Worm (Caenorhabditis elegans) whole organism, L1 larva: Measurements from ENCODE around the gene C54E10.6.

Source experiments
- alr-1 ChIP-seq: fragments of 200-800 bp; sonication (Bioruptor generic); optimal IDR thresholded peaks from 2 replicates; lab custom pipeline; 2018; ENCODE audit warnings: borderline replicate concordance, mild to moderate bottlenecking, missing genetic modification characterization, missing compliant biosample characterization
- ceh-82 ChIP-seq, 3 experiments: fragments of 150-350 bp in 1 of 3; sonication (generic microtip) in 2 of 3; optimal IDR thresholded peaks; 2 replicates each; lab custom pipeline; 2014 to 2017; ENCODE audit warnings: missing biosample characterization in 3 of 3, missing genetic modification characterization in 3 of 3
- egl-27 ChIP-seq, 2 experiments: fragments of 150-350 bp in 1 of 2; sonication (generic microtip); optimal IDR thresholded peaks; 3 replicates each; lab custom pipeline; 2017 to 2018; ENCODE audit warnings: missing biosample characterization in 2 of 2, missing genetic modification characterization in 2 of 2, missing genetic modification reagents in 2 of 2
- lin-13 ChIP-seq: fragments of 150-350 bp; optimal IDR thresholded peaks from 2 replicates; lab custom pipeline; 2014; ENCODE audit warnings: missing biosample characterization, missing genetic modification reagents, missing genetic modification characterization
- lsy-2 ChIP-seq, 2 experiments: fragments of 150-350 bp; optimal IDR thresholded peaks; 2 replicates each; lab custom pipeline; 2014; ENCODE audit warnings: missing biosample characterization in 2 of 2, missing genetic modification characterization in 2 of 2
- mdl-1 ChIP-seq, 2 experiments: fragments of 150-350 bp; optimal IDR thresholded peaks; 2 replicates each; lab custom pipeline; 2014 to 2017; ENCODE audit warnings: missing biosample characterization in 2 of 2, missing genetic modification characterization in 2 of 2, inconsistent platforms in 1 of 2
- mep-1 ChIP-seq: fragments of 150-350 bp; optimal IDR thresholded peaks from 2 replicates; lab custom pipeline; 2014; ENCODE audit warnings: missing biosample characterization, missing genetic modification characterization
- zag-1 ChIP-seq: fragments of 150-350 bp; optimal IDR thresholded peaks from 2 replicates; lab custom pipeline; 2014; ENCODE audit warnings: missing biosample characterization, missing genetic modification characterization
- ztf-4 ChIP-seq: fragments of 150-350 bp; optimal IDR thresholded peaks from 2 replicates; lab custom pipeline; 2014; ENCODE audit warnings: missing biosample characterization, missing genetic modification characterization

DNA sequence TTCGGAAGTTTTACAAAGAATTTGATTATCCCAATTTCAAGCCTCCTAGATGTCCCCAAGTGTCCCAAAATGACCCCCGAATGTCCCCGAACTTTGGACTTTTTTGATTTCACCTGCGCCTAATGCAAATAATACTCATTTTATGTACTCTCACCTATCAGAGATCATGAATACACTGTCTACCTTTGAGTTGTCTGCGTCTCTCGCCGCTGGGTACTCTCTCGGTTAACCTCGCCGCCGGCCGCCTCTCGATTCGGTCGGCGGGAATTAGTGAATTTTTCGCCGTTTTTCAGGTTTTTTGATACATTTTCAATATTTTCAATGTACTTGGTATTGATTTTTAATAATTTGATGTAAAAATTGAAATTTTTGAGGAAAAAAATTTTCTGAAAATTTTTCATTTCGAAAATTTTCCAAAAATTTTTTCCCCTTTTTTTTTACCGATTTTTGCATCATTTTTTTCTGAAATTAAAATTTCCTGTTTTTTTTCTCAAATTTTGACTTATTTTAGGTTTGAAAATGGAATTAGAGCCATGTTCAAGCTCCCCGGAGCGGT is 30.3 kb upstream of the C54E10.6 start, which contains the start of gene nhr-65:
- TF ChIP-seq egl-27 (tag; optimal IDR thresholded peaks at IDR 0.05; lab: Kevin White, UChicago) (no peak), ztf-4 (no peak), ceh-82 (tag; optimal IDR thresholded peaks at IDR 0.05; lab: Kevin White, UChicago) (no peak), lsy-2 (tag; optimal IDR thresholded peaks at IDR 0.05; lab: Kevin White, UChicago) (peak in 1 of 2 experiments; percentile 5), mep-1 (tag; lab: Kevin White, UChicago) (peak; percentile 29), lin-13 (no peak), zag-1 (tag; lab: Kevin White, UChicago) (no peak), mdl-1 (tag; optimal IDR thresholded peaks at IDR 0.05; lab: Kevin White, UChicago) (no peak), alr-1 (tag; lab: Kevin White, UChicago) (no peak)
